Fruit fly (Drosophila melanogaster) whole organism, pupa: Measurements from ENCODE around the gene soti.
A peak's percentile ranks its signal among the peaks of the same experiment; 100 is the strongest.

Source experiments
- CG10348 ChIP-seq: fragments of 200-800 bp; sonication (Bioruptor generic); IDR thresholded peaks from 2 replicates; pipeline ENCODE4 v1.3.6; 2022; ENCODE audit warnings: missing biosample characterization, missing genetic modification characterization
- CG12605 ChIP-seq: fragments of 200-800 bp; sonication (Bioruptor generic); IDR thresholded peaks from 2 replicates; pipeline ENCODE4 v1.3.6; 2022; ENCODE audit warnings: missing biosample characterization, missing genetic modification characterization
- CG13204 ChIP-seq: fragments of 200-800 bp; sonication (Bioruptor generic); optimal IDR thresholded peaks from 2 replicates; lab custom pipeline; 2018; ENCODE audit warnings: missing biosample characterization, mild to moderate bottlenecking, missing genetic modification characterization, moderate library complexity
- CG14655 ChIP-seq: fragments of 200-800 bp; sonication (Bioruptor generic); optimal IDR thresholded peaks from 3 replicates; lab custom pipeline; 2017; ENCODE audit warnings: mild to moderate bottlenecking, missing biosample characterization, missing genetic modification reagents, missing genetic modification characterization
- CG15710 ChIP-seq: fragments of 200-800 bp; sonication (Bioruptor generic); optimal IDR thresholded peaks from 2 replicates; lab custom pipeline; 2018; ENCODE audit warnings: missing biosample characterization, mild to moderate bottlenecking, missing genetic modification characterization, moderate library complexity
- CG17806 ChIP-seq: fragments of 200-800 bp; sonication (Bioruptor generic); optimal IDR thresholded peaks from 2 replicates; lab custom pipeline; 2018; ENCODE audit warnings: missing biosample characterization, mild to moderate bottlenecking, missing genetic modification characterization, moderate library complexity
- CG32121 ChIP-seq: fragments of 200-800 bp; sonication (Bioruptor generic); IDR thresholded peaks from 2 replicates; pipeline ENCODE4 v1.3.6; 2022; ENCODE audit warnings: missing biosample characterization, missing genetic modification characterization
- CG34367 ChIP-seq: fragments of 200-800 bp; sonication (Bioruptor generic); optimal IDR thresholded peaks from 2 replicates; lab custom pipeline; 2018; ENCODE audit warnings: missing biosample characterization, mild to moderate bottlenecking, missing genetic modification characterization
- CG4496 ChIP-seq: fragments of 200-800 bp; sonication (Bioruptor generic); IDR thresholded peaks from 3 replicates; pipeline ENCODE4 v1.3.6; 2022; ENCODE audit warnings: missing biosample characterization, missing genetic modification characterization
- CG8159 ChIP-seq: fragments of 200-800 bp; sonication (Bioruptor generic); optimal IDR thresholded peaks from 3 replicates; lab custom pipeline; 2018; ENCODE audit warnings: missing biosample characterization, mild to moderate bottlenecking, missing genetic modification characterization, moderate library complexity
- CG8301 ChIP-seq: fragments of 200-800 bp; sonication (Bioruptor generic); optimal IDR thresholded peaks from 2 replicates; lab custom pipeline; 2018; ENCODE audit warnings: missing biosample characterization, mild to moderate bottlenecking, missing genetic modification characterization
- CG9948 ChIP-seq: fragments of 200-800 bp; sonication (Bioruptor generic); optimal IDR thresholded peaks from 2 replicates; lab custom pipeline; 2018; ENCODE audit warnings: missing biosample characterization, mild to moderate bottlenecking, missing genetic modification characterization, moderate library complexity
- D1 ChIP-seq: fragments of 200-800 bp; sonication (Bioruptor generic); optimal IDR thresholded peaks from 2 replicates; lab custom pipeline; 2018; ENCODE audit warnings: missing biosample characterization, mild to moderate bottlenecking, missing genetic modification characterization, moderate library complexity
- EcR ChIP-seq: fragments of 200-800 bp; sonication (Bioruptor generic); optimal IDR thresholded peaks from 3 replicates; lab custom pipeline; 2019; ENCODE audit warnings: missing biosample characterization, missing genetic modification characterization, mild to moderate bottlenecking, moderate library complexity, missing genetic modification reagents
- Ets98B ChIP-seq: fragments of 200-800 bp; sonication (Bioruptor generic); IDR thresholded peaks from 2 replicates; pipeline ENCODE4 v1.3.6; 2022; ENCODE audit warnings: missing biosample characterization, missing genetic modification characterization
- Pif1A ChIP-seq: fragments of 200-800 bp; sonication (Bioruptor generic); optimal IDR thresholded peaks from 3 replicates; lab custom pipeline; 2016; ENCODE audit warnings: missing biosample characterization, missing genetic modification characterization
- Pif1B ChIP-seq: fragments of 200-800 bp; sonication (Bioruptor generic); optimal IDR thresholded peaks from 3 replicates; lab custom pipeline; 2016; ENCODE audit warnings: missing biosample characterization, missing genetic modification characterization
- Snoo ChIP-seq: fragments of 200-800 bp; sonication (Bioruptor generic); optimal IDR thresholded peaks from 3 replicates; lab custom pipeline; 2017; ENCODE audit warnings: missing biosample characterization, mild to moderate bottlenecking, missing genetic modification characterization, inconsistent platforms
- fd96Ca ChIP-seq: fragments of 200-800 bp; sonication (Bioruptor generic); IDR thresholded peaks from 3 replicates; pipeline ENCODE4 v1.3.6; 2022; ENCODE audit warnings: missing biosample characterization, missing genetic modification characterization
- gl ChIP-seq: fragments of 200-800 bp; sonication (Bioruptor generic); optimal IDR thresholded peaks from 2 replicates; lab custom pipeline; 2018; ENCODE audit warnings: missing biosample characterization, mild to moderate bottlenecking, missing genetic modification characterization
- rn ChIP-seq: fragments of 200-800 bp; sonication (Bioruptor generic); IDR thresholded peaks from 2 replicates; pipeline ENCODE4 v1.3.6; 2022; ENCODE audit warnings: missing biosample characterization, missing genetic modification characterization

The soti gene

DNA sequence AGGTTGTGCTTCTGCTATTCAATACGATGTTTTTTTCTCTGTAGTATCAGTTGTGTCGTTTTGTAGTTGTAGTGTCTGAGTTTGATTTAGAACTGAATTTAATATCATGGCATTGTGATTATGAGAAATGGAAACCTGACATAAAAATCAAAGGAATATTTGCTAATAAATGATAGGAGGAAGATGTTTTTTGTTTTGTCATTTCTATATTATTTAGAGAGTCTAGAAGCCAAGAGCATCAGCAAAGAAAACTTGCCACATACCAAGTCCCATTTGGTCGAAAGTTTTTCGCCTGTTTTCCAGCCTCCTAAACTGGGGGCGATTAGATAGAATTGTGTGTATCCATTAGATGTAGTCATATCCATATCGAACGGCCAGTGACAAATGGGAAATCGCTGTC, at the start of gene soti:
soti (minus strand) TSS at position 101 of the 400 bp plus-strand sequence.
- TF ChIP-seq Pif1A: no peak
- TF ChIP-seq CG32121 (GFP tag; lab: Robert Waterston, UW): no peak
- no peak for TF ChIP-seq rn (GFP tag; lab: Robert Waterston, UW)
- no peak for TF ChIP-seq CG8301
- TF ChIP-seq CG34367 (tag; lab: Kevin White, UChicago): no peak
- TF ChIP-seq Ets98B (GFP tag; lab: Robert Waterston, UW): no peak
- TF ChIP-seq CG13204 (GFP tag; lab: Kevin White, UChicago): no peak
- no peak for TF ChIP-seq gl (tag; lab: Kevin White, UChicago)
- TF ChIP-seq CG15710 (tag; lab: Kevin White, UChicago): no peak
- no peak for TF ChIP-seq CG4496 (GFP tag; lab: Robert Waterston, UW)
- TF ChIP-seq CG8159 (tag; lab: Kevin White, UChicago): no peak
- no peak for TF ChIP-seq fd96Ca (GFP tag; lab: Robert Waterston, UW)
- no peak for TF ChIP-seq CG17806 (tag; lab: Kevin White, UChicago)
- no peak for TF ChIP-seq CG12605 (GFP tag; lab: Robert Waterston, UW)
- no peak for TF ChIP-seq CG14655 (GFP tag; lab: Kevin White, UChicago)
- no peak for TF ChIP-seq CG10348 (GFP tag; lab: Robert Waterston, UW)
- TF ChIP-seq D1: no peak
- no peak for TF ChIP-seq Snoo

DNA sequence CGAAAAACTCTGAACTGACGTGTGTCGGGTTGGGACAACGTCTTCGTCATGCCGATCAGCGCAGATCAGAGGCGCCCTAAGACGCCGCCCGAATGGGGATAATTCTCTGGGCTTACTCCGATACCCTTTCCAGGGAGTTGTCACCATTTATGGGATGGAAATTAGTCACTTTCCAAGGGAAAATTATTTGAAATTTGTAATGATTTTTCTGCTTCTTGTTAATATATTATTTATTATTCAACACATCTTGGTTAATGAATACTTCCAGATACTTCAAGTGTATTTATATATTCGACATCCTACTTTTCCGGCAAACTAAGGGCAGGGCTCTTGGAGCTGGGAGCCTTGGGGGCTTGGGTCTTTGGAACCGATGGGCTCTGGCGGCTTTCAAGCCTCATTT, 48.8 kb upstream of the soti start:
- TF ChIP-seq CG9948 (tag; lab: Kevin White, UChicago) (peak; percentile 80), Ets98B (GFP tag; lab: Robert Waterston, UW) (no peak), Pif1A (peak; percentile 76), CG4496 (GFP tag; lab: Robert Waterston, UW) (peak; percentile 56; the same call in 2 of the 3 replicates), rn (GFP tag; lab: Robert Waterston, UW) (0 out of 2 replicates have a peak, but pooled peaks have one; percentile 5), Pif1B (GFP tag; lab: Kevin White, UChicago) (peak; percentile 64), Snoo (peak; percentile 49), EcR (GFP tag; lab: Kevin White, UChicago) (peak; percentile 27), CG15710 (tag; lab: Kevin White, UChicago) (peak; percentile 82), CG10348 (GFP tag; lab: Robert Waterston, UW) (no peak), CG34367 (tag; lab: Kevin White, UChicago) (peak; percentile 71), CG8159 (tag; lab: Kevin White, UChicago) (peak; percentile 87), CG32121 (GFP tag; lab: Robert Waterston, UW) (no peak), fd96Ca (GFP tag; lab: Robert Waterston, UW) (peak; percentile 42; the same call in 1 of the 3 replicates), CG14655 (GFP tag; lab: Kevin White, UChicago) (peak; percentile 63), CG12605 (GFP tag; lab: Robert Waterston, UW) (no peak), gl (tag; lab: Kevin White, UChicago) (peak; percentile 26), CG13204 (GFP tag; lab: Kevin White, UChicago) (peak; percentile 14), D1 (peak; percentile 24), CG8301 (peak; percentile 39), CG17806 (tag; lab: Kevin White, UChicago) (peak; percentile 84)

dm6 chr3R:14426524-14426923, 45.0 kb upstream of the soti start:
- peak; percentile 72 for TF ChIP-seq CG32121 (GFP tag; lab: Robert Waterston, UW)
- TF ChIP-seq Ets98B (GFP tag; lab: Robert Waterston, UW): peak; percentile 75
- peak; percentile 24 for TF ChIP-seq CG8301
- TF ChIP-seq CG14655 (GFP tag; lab: Kevin White, UChicago): no peak
- peak; percentile 67; the same call in 2 of the 3 replicates for TF ChIP-seq fd96Ca (GFP tag; lab: Robert Waterston, UW)
- no peak for TF ChIP-seq Pif1A
- TF ChIP-seq CG4496 (GFP tag; lab: Robert Waterston, UW): peak; percentile 85

DNA sequence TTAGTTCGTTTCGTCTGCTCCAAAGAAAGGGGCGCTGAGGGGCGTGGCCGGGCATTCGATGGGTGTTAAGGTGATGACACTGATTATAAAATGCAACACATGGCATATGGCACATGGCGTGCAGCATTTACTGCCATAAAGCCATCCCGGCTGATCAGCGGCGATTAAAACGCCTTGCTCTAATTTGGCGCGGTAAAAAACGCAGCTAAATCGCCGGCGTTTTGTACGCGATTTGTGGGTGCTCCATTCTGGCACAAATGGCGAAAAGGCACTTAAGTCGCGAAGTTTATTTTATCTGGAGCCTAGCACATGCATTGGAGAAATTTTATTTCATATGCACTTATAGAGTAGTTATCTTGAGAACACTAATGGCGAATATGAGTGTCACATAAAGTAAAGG, 44.0 kb upstream of the soti start:
- TF ChIP-seq D1 (no peak), CG8301 (no peak), CG9948 (tag; lab: Kevin White, UChicago) (no peak), Pif1B (GFP tag; lab: Kevin White, UChicago) (no peak)
- TF ChIP-seq, all 21 proteins: peak for 0

DNA sequence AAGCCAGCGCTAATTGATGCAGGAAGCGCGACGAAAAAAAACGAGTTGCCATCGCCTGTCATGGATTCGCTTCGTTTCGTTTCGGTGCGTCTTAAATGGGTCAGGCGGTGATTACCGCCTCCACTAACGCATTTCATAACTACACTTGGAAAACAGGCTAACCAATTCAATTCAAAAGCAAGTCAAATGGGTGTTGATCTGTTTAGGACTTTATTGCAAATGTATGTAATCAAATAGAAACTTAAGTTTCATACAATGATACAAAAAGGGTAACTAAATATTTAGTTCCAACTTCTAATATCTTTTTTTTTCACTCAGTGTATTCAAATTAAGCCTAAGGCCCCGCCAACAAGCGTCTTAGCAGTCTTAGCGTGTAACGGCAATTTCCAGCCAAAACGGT, 43.3 kb upstream of the soti start:
- TF ChIP-seq CG4496 (GFP tag; lab: Robert Waterston, UW): peak; percentile 73
- TF ChIP-seq CG32121 (GFP tag; lab: Robert Waterston, UW): peak; percentile 69
- TF ChIP-seq EcR (GFP tag; lab: Kevin White, UChicago): no peak
- TF ChIP-seq gl (tag; lab: Kevin White, UChicago): no peak
- peak; percentile 3 for TF ChIP-seq CG14655 (GFP tag; lab: Kevin White, UChicago)
- TF ChIP-seq CG17806 (tag; lab: Kevin White, UChicago): no peak
- no peak for TF ChIP-seq D1
- TF ChIP-seq CG10348 (GFP tag; lab: Robert Waterston, UW): no peak
- peak; percentile 39; the same call in 1 of the 2 replicates for TF ChIP-seq CG12605 (GFP tag; lab: Robert Waterston, UW)
- TF ChIP-seq CG15710 (tag; lab: Kevin White, UChicago): no peak
- TF ChIP-seq CG9948 (tag; lab: Kevin White, UChicago): no peak
- no peak for TF ChIP-seq Snoo
- TF ChIP-seq CG8159 (tag; lab: Kevin White, UChicago): no peak
- no peak for TF ChIP-seq CG13204 (GFP tag; lab: Kevin White, UChicago)
- 0 out of 2 replicates have a peak, but pooled peaks have one; percentile 2 for TF ChIP-seq rn (GFP tag; lab: Robert Waterston, UW)
- peak; percentile 54 for TF ChIP-seq CG8301
- TF ChIP-seq fd96Ca (GFP tag; lab: Robert Waterston, UW): no peak
- TF ChIP-seq Ets98B (GFP tag; lab: Robert Waterston, UW): peak; percentile 60
- no peak for TF ChIP-seq CG34367 (tag; lab: Kevin White, UChicago)
- no peak for TF ChIP-seq Pif1A
- no peak for TF ChIP-seq Pif1B (GFP tag; lab: Kevin White, UChicago)
